Fruit fly (Drosophila melanogaster): ENCODE measurements around the gene CG13044.

- TF ChIP-seq ovo (GFP tag; optimal IDR thresholded peaks at IDR 0.05) (no peak), kay (GFP tag; ENCODE audit: borderline replicate concordance) (no peak), CG7045 (GFP tag; optimal IDR thresholded peaks at IDR 0.05) (no peak), Hr96 (GFP tag; optimal IDR thresholded peaks at IDR 0.05) (no peak), CG14711 (tag; optimal IDR thresholded peaks at IDR 0.05) (no peak), Clk (GFP tag; optimal IDR thresholded peaks at IDR 0.05) (no peak), tj (GFP tag; optimal IDR thresholded peaks at IDR 0.05) (no peak), CG12768 (GFP tag; optimal IDR thresholded peaks at IDR 0.05) (no peak), cic (GFP tag; optimal IDR thresholded peaks at IDR 0.05) (no peak), CG7101 (tag; optimal IDR thresholded peaks at IDR 0.05) (no peak)
Measured at dm6 chr3L:16281880-16282556, 21.0 kb downstream of the CG13044 start, which contains the start of gene CG13049.

Measured in whole organism, adult.